Worm (Caenorhabditis elegans) whole organism, midembryonic: ENCODE results near the gene bet-2.

ENCODE experiments used
- cog-1 ChIP-seq: sonication (generic microtip); optimal IDR thresholded peaks from 2 replicates; lab custom pipeline; 2016; ENCODE audit warnings: missing genetic modification characterization, missing compliant biosample characterization
- flt-1 ChIP-seq: fragments of 200-800 bp; sonication (Bioruptor generic); IDR thresholded peaks from 2 replicates; pipeline ENCODE4 v1.3.6; 2022; ENCODE audit warnings: missing genetic modification characterization, missing compliant biosample characterization
- ztf-29 ChIP-seq: fragments of 200-800 bp; sonication (Bioruptor generic); IDR thresholded peaks from 2 replicates; pipeline ENCODE4 v1.3.6; 2022; ENCODE audit warnings: missing genetic modification reagents, missing genetic modification characterization, missing compliant biosample characterization

- TF ChIP-seq cog-1 (no peak), ztf-29 (GFP tag; lab: Robert Waterston, UW) (no peak), flt-1 (GFP tag; lab: Robert Waterston, UW) (no peak)
Observed at ce11 chrX:10566775-10567174, 2.3 kb upstream of the bet-2 start.
